Worm (Caenorhabditis elegans): Measurements from ENCODE around the gene B0336.13.
A peak's percentile ranks its signal among the peaks of the same experiment; 100 is the strongest.

B0336.13 gene

DNA sequence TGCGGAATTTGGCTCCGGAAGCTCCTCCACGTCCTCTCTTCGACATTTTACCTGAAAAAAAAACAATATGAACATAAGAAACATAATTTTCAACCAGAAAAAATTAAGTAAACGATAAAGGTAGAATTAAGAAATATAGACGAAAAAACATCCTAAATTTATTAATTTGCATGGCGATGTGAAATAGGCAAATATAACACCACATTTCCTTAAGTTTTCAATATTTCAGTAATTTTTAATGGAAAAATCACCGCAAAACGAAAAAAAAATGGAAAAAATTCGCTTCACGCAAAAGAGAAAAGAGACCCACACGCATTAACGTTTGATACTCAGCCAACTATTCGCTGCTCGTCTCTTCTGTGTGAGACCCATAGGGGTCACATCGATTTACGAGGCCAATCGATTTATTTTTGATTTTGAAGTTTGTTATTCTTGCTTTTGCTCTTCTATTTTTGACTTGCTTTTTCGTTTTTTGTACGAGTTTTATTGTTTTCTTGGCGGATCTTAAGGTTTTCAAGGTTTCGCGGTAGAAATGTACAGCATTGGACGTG lies 12.3 kb downstream of the B0336.13 start, which contains the start of gene rpl-23 (continued):
- TF ChIP-seq php-3 (GFP tag; IDR thresholded peaks at IDR 0.05) (no peak), nhr-42 (GFP tag; IDR thresholded peaks at IDR 0.05) (no peak), zag-1 (tag; optimal IDR thresholded peaks at IDR 0.05) (no peak), spr-3 (GFP tag; optimal IDR thresholded peaks at IDR 0.05) (no peak), mdt-29 (GFP tag; IDR thresholded peaks at IDR 0.05) (no peak), lsy-2 (tag; optimal IDR thresholded peaks at IDR 0.05) (peak; percentile 83 to 96), D1046.2 (GFP tag; IDR thresholded peaks at IDR 0.05) (no peak), lir-3 (tag; optimal IDR thresholded peaks at IDR 0.05) (no peak), nhr-77 (tag; optimal IDR thresholded peaks at IDR 0.05) (peak; percentile 96), vab-7 (GFP tag; IDR thresholded peaks at IDR 0.05) (peak; percentile 61), ceh-32 (tag; optimal IDR thresholded peaks at IDR 0.05; ENCODE audit: poor library complexity) (no peak), T26A8.4 (GFP tag; IDR thresholded peaks at IDR 0.05) (peak; percentile 84), nhr-48 (tag; optimal IDR thresholded peaks at IDR 0.05) (peak; percentile 13), unc-130 (GFP tag; optimal IDR thresholded peaks at IDR 0.05) (peak; percentile 56), spr-1 (tag; optimal IDR thresholded peaks at IDR 0.05) (peak; percentile 15), F49E8.2 (tag; optimal IDR thresholded peaks at IDR 0.05; ENCODE audit: borderline replicate concordance) (no peak), attf-4 (tag; optimal IDR thresholded peaks at IDR 0.05) (no peak), dmd-8 (GFP tag; IDR thresholded peaks at IDR 0.05) (no peak), dmd-9 (GFP tag; IDR thresholded peaks at IDR 0.05) (no peak), nhr-41 (GFP tag; IDR thresholded peaks at IDR 0.05) (no peak), hlh-30 (tag; optimal IDR thresholded peaks at IDR 0.05; ENCODE audit: insufficient read depth) (peak; percentile 92), ZK337.2 (GFP tag; IDR thresholded peaks at IDR 0.05) (0 out of 2 replicates have a peak, but pooled peaks have one; percentile 23), F10B5.3 (tag; optimal IDR thresholded peaks at IDR 0.05) (no peak), ceh-44 (GFP tag; IDR thresholded peaks at IDR 0.05) (peak; percentile 40; the same call in 1 of the 2 replicates), dmd-6 (GFP tag; IDR thresholded peaks at IDR 0.05) (peak; percentile 62), cey-2 (tag; optimal IDR thresholded peaks at IDR 0.05; ENCODE audit: borderline replicate concordance, insufficient read depth) (no peak), zip-2 (tag; optimal IDR thresholded peaks at IDR 0.05) (peak; percentile 29), F37D6.2 (tag; optimal IDR thresholded peaks at IDR 0.05) (peak; percentile 59), F44E2.7 (GFP tag; IDR thresholded peaks at IDR 0.05) (no peak), nhr-102 (tag; optimal IDR thresholded peaks at IDR 0.05) (peak; percentile 52), skn-1 (tag; optimal IDR thresholded peaks at IDR 0.05) (no peak), lin-13 (GFP tag; optimal IDR thresholded peaks at IDR 0.05) (peak; percentile 90), zfp-2 (tag; optimal IDR thresholded peaks at IDR 0.05) (peak; percentile 70), mes-2 (tag; optimal IDR thresholded peaks at IDR 0.05; ENCODE audit: poor library complexity, severe bottlenecking) (peak; percentile 92), dpl-1 (GFP tag; optimal IDR thresholded peaks at IDR 0.05) (peak; percentile 88), Y48G9A.11 (GFP tag; IDR thresholded peaks at IDR 0.05) (peak; percentile 35; the same call in 1 of the 2 replicates), R02D3.7 (tag; optimal IDR thresholded peaks at IDR 0.05) (peak; percentile 96), Y75B8A.6 (GFP tag; IDR thresholded peaks at IDR 0.05) (no peak), fos-1 (tag; optimal IDR thresholded peaks at IDR 0.05) (no peak), tag-97 (GFP tag; IDR thresholded peaks at IDR 0.05) (no peak), daf-8 (GFP tag; IDR thresholded peaks at IDR 0.05) (no peak), gei-8 (GFP tag; optimal IDR thresholded peaks at IDR 0.05) (no peak), rbr-2 (tag; optimal IDR thresholded peaks at IDR 0.05) (peak; percentile 83), nhr-76 (tag; optimal IDR thresholded peaks at IDR 0.05) (no peak), ces-1 (GFP tag; optimal IDR thresholded peaks at IDR 0.05) (peak; percentile 63), Y105C5A.15 (GFP tag; IDR thresholded peaks at IDR 0.05) (no peak), ama-1 (optimal IDR thresholded peaks at IDR 0.05) (peak; percentile 77), madf-9 (GFP tag; conservative IDR thresholded peaks at IDR 0.05) (no peak; the same call in 1 of the 2 replicates), nhr-11 (tag; optimal IDR thresholded peaks at IDR 0.05) (peak; percentile 96), ceh-82 (tag; optimal IDR thresholded peaks at IDR 0.05) (no peak), ceh-28 (tag; optimal IDR thresholded peaks at IDR 0.05) (peak; percentile 85)
